Fruit fly (Drosophila melanogaster) whole organism, adult: ENCODE measurements around the gene CG8176.

ENCODE experiments used
- CG11617 ChIP-seq: fragments of 200-800 bp; sonication (Bioruptor generic); optimal IDR thresholded peaks from 2 replicates; lab custom pipeline; 2017; ENCODE audit warnings: mild to moderate bottlenecking, missing biosample characterization, missing genetic modification reagents, missing genetic modification characterization
- CG12768 ChIP-seq: fragments of 200-800 bp; sonication (Bioruptor generic); optimal IDR thresholded peaks from 2 replicates; lab custom pipeline; 2017; ENCODE audit warnings: missing biosample characterization, missing genetic modification characterization, mild to moderate bottlenecking, moderate library complexity, missing genetic modification reagents
- CG14711 ChIP-seq: fragments of 200-800 bp; sonication (Bioruptor generic); optimal IDR thresholded peaks from 2 replicates; lab custom pipeline; 2018; ENCODE audit warnings: missing biosample characterization, mild to moderate bottlenecking, missing genetic modification characterization, moderate library complexity
- CG1620 ChIP-seq: fragments of 200-800 bp; sonication (Bioruptor generic); optimal IDR thresholded peaks from 2 replicates; lab custom pipeline; 2016; ENCODE audit warnings: missing biosample characterization, missing genetic modification characterization
- CG33017 ChIP-seq: fragments of 200-800 bp; sonication (Bioruptor generic); optimal IDR thresholded peaks from 2 replicates; lab custom pipeline; 2018; ENCODE audit warnings: missing biosample characterization, mild to moderate bottlenecking, missing genetic modification characterization, moderate library complexity
- CG5204 ChIP-seq: fragments of 200-800 bp; sonication (Bioruptor generic); optimal IDR thresholded peaks from 2 replicates; lab custom pipeline; 2016; ENCODE audit warnings: missing biosample characterization, missing genetic modification characterization
- CG7045 ChIP-seq: fragments of 200-800 bp; sonication (Bioruptor generic); optimal IDR thresholded peaks from 2 replicates; lab custom pipeline; 2017; ENCODE audit warnings: missing biosample characterization, mild to moderate bottlenecking, missing genetic modification characterization
- CG7101 ChIP-seq: fragments of 200-800 bp; sonication (Bioruptor generic); optimal IDR thresholded peaks from 2 replicates; lab custom pipeline; 2018; ENCODE audit warnings: missing biosample characterization, mild to moderate bottlenecking, missing genetic modification characterization, moderate library complexity
- Clk ChIP-seq: fragments of 200-800 bp; sonication (Bioruptor generic); optimal IDR thresholded peaks from 2 replicates; lab custom pipeline; 2017; ENCODE audit warnings: missing biosample characterization, missing genetic modification characterization
- Crg-1 ChIP-seq: fragments of 200-800 bp; sonication (Bioruptor generic); optimal IDR thresholded peaks from 2 replicates; lab custom pipeline; 2016; ENCODE audit warnings: missing biosample characterization, missing genetic modification characterization
- Hr96 ChIP-seq: fragments of 200-800 bp; sonication (Bioruptor generic); optimal IDR thresholded peaks from 2 replicates; lab custom pipeline; 2016; ENCODE audit warnings: missing biosample characterization, missing genetic modification characterization
- Mnt ChIP-seq: fragments of 200-800 bp; sonication (Bioruptor generic); optimal IDR thresholded peaks from 2 replicates; lab custom pipeline; 2016; ENCODE audit warnings: missing biosample characterization, mild to moderate bottlenecking, missing genetic modification characterization
- bab1 ChIP-seq: fragments of 200-800 bp; sonication (Bioruptor generic); optimal IDR thresholded peaks from 3 replicates; lab custom pipeline; 2019; ENCODE audit warnings: missing biosample characterization, mild to moderate bottlenecking, missing genetic modification characterization, moderate library complexity
- cic ChIP-seq: fragments of 200-800 bp; sonication (Bioruptor generic); optimal IDR thresholded peaks from 2 replicates; lab custom pipeline; 2017; ENCODE audit warnings: missing biosample characterization, mild to moderate bottlenecking, missing genetic modification characterization, moderate library complexity
- cnc ChIP-seq, 2 experiments: fragments of >200 bp; optimal IDR thresholded peaks; 2 replicates each; lab custom pipeline; 2017
- kay ChIP-seq: fragments of 200-800 bp; sonication (Bioruptor generic); peaks from one replicate; lab custom pipeline; 2016; ENCODE audit warnings: missing biosample characterization, missing genetic modification characterization, borderline replicate concordance
- ovo ChIP-seq: fragments of 200-800 bp; sonication (Bioruptor generic); optimal IDR thresholded peaks from 2 replicates; lab custom pipeline; 2016; ENCODE audit warnings: missing biosample characterization, missing genetic modification characterization
- pad ChIP-seq: fragments of 200-800 bp; sonication (Bioruptor generic); optimal IDR thresholded peaks from 3 replicates; lab custom pipeline; 2017; ENCODE audit warnings: missing biosample characterization, missing genetic modification characterization, mild to moderate bottlenecking, moderate library complexity, missing genetic modification reagents
- tj ChIP-seq: fragments of 200-800 bp; sonication (Bioruptor generic); optimal IDR thresholded peaks from 3 replicates; lab custom pipeline; 2017; ENCODE audit warnings: missing biosample characterization, mild to moderate bottlenecking, missing genetic modification characterization, moderate library complexity
- toe ChIP-seq: fragments of 200-800 bp; sonication (Bioruptor generic); optimal IDR thresholded peaks from 2 replicates; lab custom pipeline; 2016; ENCODE audit warnings: missing biosample characterization, missing genetic modification characterization

The CG8176 gene

DNA sequence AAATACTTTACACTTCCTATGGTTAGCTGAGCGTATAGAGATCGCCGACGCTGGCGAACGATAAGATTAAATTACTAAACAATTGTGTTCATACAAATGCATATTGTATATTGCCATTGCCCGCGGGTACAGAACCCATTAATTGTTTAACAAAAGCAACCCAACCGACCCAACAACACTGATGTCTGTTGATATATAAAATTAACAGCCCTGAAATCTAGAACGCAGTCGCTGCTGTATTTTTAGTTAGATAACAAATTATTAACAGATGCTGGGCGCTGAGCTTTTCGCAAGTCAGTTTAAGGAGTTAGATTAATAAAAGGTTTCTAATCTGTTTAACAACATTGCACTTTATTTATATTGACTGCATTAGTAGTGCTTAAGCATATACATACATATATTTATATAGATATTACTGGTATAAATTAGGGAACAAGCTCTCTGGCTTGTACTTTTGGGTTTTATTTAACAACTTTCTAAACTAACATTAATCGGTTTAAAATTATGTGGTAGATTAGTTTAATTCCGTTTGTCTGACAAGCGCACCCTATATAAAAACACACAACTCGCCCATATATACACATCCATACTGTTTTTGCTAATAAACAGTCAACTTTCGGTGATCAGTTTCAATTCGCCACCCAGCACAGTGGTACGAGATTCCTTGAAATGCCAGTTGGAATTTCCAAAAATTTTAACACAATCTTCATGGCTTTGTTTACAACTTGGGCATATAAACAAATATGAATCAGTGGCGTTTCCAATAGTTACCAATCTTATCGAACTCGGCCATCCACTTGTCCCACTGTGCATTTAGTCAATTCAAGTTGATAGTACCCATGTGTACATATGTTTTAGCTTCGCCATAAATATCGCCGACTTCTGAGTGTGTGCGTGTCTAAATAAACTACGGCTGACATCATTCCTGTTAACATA, 12.4 kb downstream of the CG8176 start:
- TF ChIP-seq CG1620 (GFP tag; lab: Kevin White, UChicago): peak; percentile 14
- TF ChIP-seq CG33017: peak; percentile 92
- peak; percentile 50 for TF ChIP-seq tj (GFP tag; lab: Kevin White, UChicago)
- TF ChIP-seq Hr96 (GFP tag; lab: Kevin White, UChicago): peak; percentile 94
- no peak for TF ChIP-seq cnc (optimal IDR thresholded peaks at IDR 0.05; lab: Kevin White, UChicago)
- peak; percentile 86 for TF ChIP-seq CG14711 (tag; lab: Kevin White, UChicago)
- TF ChIP-seq CG12768 (GFP tag; lab: Kevin White, UChicago): peak; percentile 95
- peak; percentile 64 for TF ChIP-seq pad
- peak; percentile 81 for TF ChIP-seq Mnt (GFP tag; lab: Kevin White, UChicago)
- no peak for TF ChIP-seq CG5204 (GFP tag; lab: Kevin White, UChicago)
- TF ChIP-seq toe (GFP tag; lab: Kevin White, UChicago): no peak
- no peak for TF ChIP-seq Crg-1 (GFP tag; lab: Kevin White, UChicago)
- TF ChIP-seq bab1 (GFP tag; lab: Kevin White, UChicago): peak; percentile 40
- TF ChIP-seq CG11617 (GFP tag; lab: Kevin White, UChicago): peak; percentile 60
- TF ChIP-seq ovo (GFP tag; lab: Kevin White, UChicago): no peak
- peak; percentile 90 for TF ChIP-seq Clk (GFP tag; lab: Kevin White, UChicago)
- TF ChIP-seq CG7101: peak; percentile 91
- TF ChIP-seq cic (GFP tag; lab: Kevin White, UChicago): peak; percentile 83
- peak; percentile 96 for TF ChIP-seq CG7045 (GFP tag; lab: Kevin White, UChicago)
- TF ChIP-seq kay (GFP tag; lab: Kevin White, UChicago): peak; percentile 91

- TF ChIP-seq CG1620 (GFP tag; lab: Kevin White, UChicago) (no peak), toe (GFP tag; lab: Kevin White, UChicago) (no peak), CG7045 (GFP tag; lab: Kevin White, UChicago) (peak; percentile 7), Mnt (GFP tag; lab: Kevin White, UChicago) (no peak), CG7101 (peak; percentile 8), tj (GFP tag; lab: Kevin White, UChicago) (peak; percentile 21), CG14711 (tag; lab: Kevin White, UChicago) (no peak), pad (no peak), Crg-1 (GFP tag; lab: Kevin White, UChicago) (no peak), CG33017 (peak; percentile 51), cnc (optimal IDR thresholded peaks at IDR 0.05; lab: Kevin White, UChicago) (no peak), kay (GFP tag; lab: Kevin White, UChicago) (peak; percentile 71)
Measured at dm6 chr3R:9529387-9529897, 13.6 kb downstream of the CG8176 start.

- peak; percentile 68 for TF ChIP-seq ovo (GFP tag; lab: Kevin White, UChicago)
- TF ChIP-seq kay (GFP tag; lab: Kevin White, UChicago): peak; percentile 19
- TF ChIP-seq bab1 (GFP tag; lab: Kevin White, UChicago): no peak
Measured at dm6 chr3R:9529913-9530312, 14.1 kb downstream of the CG8176 start.

dm6 chr3R:9532437-9533180, 16.8 kb downstream of the CG8176 start, which contains the start of gene by:
by (minus strand) TSS chr3R:9533011.
- peak; percentile 64 for TF ChIP-seq ovo (GFP tag; lab: Kevin White, UChicago)
- peak; percentile 56 for TF ChIP-seq kay (GFP tag; lab: Kevin White, UChicago)
- peak; percentile 85 for TF ChIP-seq cic (GFP tag; lab: Kevin White, UChicago)
- no peak for TF ChIP-seq CG7045 (GFP tag; lab: Kevin White, UChicago)
- peak; percentile 39 for TF ChIP-seq CG12768 (GFP tag; lab: Kevin White, UChicago)

DNA sequence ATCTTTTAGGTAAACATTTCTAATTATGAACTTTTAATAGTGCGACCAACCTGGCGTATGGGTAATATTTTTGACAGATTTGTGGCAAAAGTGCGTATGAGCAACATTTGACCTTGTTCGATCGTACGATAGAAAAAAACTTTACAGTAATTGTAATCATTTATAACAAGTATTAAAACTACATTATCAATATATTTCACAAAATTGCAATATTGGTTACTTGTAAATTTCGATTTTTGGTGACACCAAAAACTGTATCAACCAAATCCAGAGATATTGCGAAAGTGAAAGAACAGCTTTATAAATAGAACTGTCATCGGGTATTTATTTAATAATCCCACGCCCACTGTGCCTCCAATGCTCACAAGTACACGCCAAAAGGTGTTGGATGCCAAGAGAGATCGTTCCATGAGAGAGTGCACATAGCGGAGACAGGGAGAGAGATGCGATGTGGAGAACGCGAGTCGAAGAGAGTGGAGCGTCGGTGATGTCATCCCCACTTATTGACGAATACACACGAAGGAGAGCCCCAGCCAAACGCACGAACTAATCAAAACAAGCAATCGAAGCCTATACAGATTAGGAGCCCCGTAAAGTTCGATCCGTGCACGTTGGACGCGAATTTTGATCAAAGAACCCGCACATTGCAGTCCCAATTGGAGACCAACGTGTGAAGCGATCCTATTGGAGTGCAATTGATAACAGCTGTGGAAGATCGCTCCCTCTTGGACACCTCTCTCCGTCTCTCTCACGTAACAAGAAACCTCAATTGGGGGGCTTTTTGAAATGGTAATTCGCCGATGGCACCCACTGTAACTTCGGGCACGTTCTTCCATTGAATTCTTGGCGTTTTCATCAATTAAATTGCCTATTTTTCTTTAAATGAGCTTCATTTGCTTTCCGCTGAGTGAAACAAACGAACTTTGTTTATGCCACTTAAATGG, 17.6 kb downstream of the CG8176 start:
- TF ChIP-seq tj (GFP tag; lab: Kevin White, UChicago): peak; percentile 89
- peak; percentile 19 to 66 for TF ChIP-seq cnc (optimal IDR thresholded peaks at IDR 0.05; lab: Kevin White, UChicago)
- peak; percentile 82 for TF ChIP-seq Mnt (GFP tag; lab: Kevin White, UChicago)
- TF ChIP-seq CG5204 (GFP tag; lab: Kevin White, UChicago): peak; percentile 96
- peak; percentile 92 for TF ChIP-seq CG1620 (GFP tag; lab: Kevin White, UChicago)
- TF ChIP-seq toe (GFP tag; lab: Kevin White, UChicago): peak; percentile 94
- peak; percentile 81 for TF ChIP-seq CG14711 (tag; lab: Kevin White, UChicago)
- peak; percentile 84 for TF ChIP-seq bab1 (GFP tag; lab: Kevin White, UChicago)
- peak; percentile 93 for TF ChIP-seq CG7101
- peak; percentile 57 for TF ChIP-seq ovo (GFP tag; lab: Kevin White, UChicago)
- TF ChIP-seq CG12768 (GFP tag; lab: Kevin White, UChicago): peak; percentile 95
- peak; percentile 96 for TF ChIP-seq CG7045 (GFP tag; lab: Kevin White, UChicago)
- TF ChIP-seq Hr96 (GFP tag; lab: Kevin White, UChicago): peak; percentile 88
- peak; percentile 93 for TF ChIP-seq Clk (GFP tag; lab: Kevin White, UChicago)
- TF ChIP-seq CG11617 (GFP tag; lab: Kevin White, UChicago): peak; percentile 99
- TF ChIP-seq cic (GFP tag; lab: Kevin White, UChicago): peak; percentile 72
- peak; percentile 90 for TF ChIP-seq pad
- TF ChIP-seq kay (GFP tag; lab: Kevin White, UChicago): peak; percentile 98
- peak; percentile 88 for TF ChIP-seq CG33017
- TF ChIP-seq Crg-1 (GFP tag; lab: Kevin White, UChicago): peak; percentile 87
